Worm (Caenorhabditis elegans) whole organism, young adult: ENCODE results near the gene Y116A8C.38.

Experiments used
- F55B11.4 ChIP-seq: sonication (generic microtip); optimal IDR thresholded peaks from 2 replicates; lab custom pipeline; 2016; ENCODE audit warnings: missing compliant biosample characterization, missing genetic modification characterization, borderline replicate concordance; ENCODE audit not compliant: insufficient read depth
- Y53F4B.3 ChIP-seq: fragments of 200-800 bp; sonication (Bioruptor generic); IDR thresholded peaks from 2 replicates; pipeline ENCODE4 v1.3.6; 2022; ENCODE audit warnings: missing genetic modification reagents, missing genetic modification characterization, missing compliant biosample characterization
- ets-4 ChIP-seq: fragments of 200-800 bp; sonication (Bioruptor generic); optimal IDR thresholded peaks from 2 replicates; lab custom pipeline; 2018; ENCODE audit warnings: mild to moderate bottlenecking, missing genetic modification characterization, missing compliant biosample characterization
- lin-35 ChIP-seq, 3 experiments: fragments of 150-350 bp in 2 of 3; sonication (generic microtip) in 1 of 3; optimal IDR thresholded peaks; 2 replicates each; lab custom pipeline; 2014 to 2018; ENCODE audit warnings: missing biosample characterization in 3 of 3, missing genetic modification characterization in 3 of 3, missing genetic modification reagents in 3 of 3
- madf-10 ChIP-seq: sonication (generic microtip); optimal IDR thresholded peaks from 2 replicates; lab custom pipeline; 2016; ENCODE audit warnings: mild to moderate bottlenecking, missing genetic modification characterization, missing compliant biosample characterization
- nhr-90 ChIP-seq: sonication (generic microtip); optimal IDR thresholded peaks from 2 replicates; lab custom pipeline; 2016; ENCODE audit warnings: missing genotype, mild to moderate bottlenecking, missing genetic modification characterization, missing compliant biosample characterization
- pha-4 ChIP-seq: fragments of 150-350 bp; sonication (generic microtip); optimal IDR thresholded peaks from 2 replicates; lab custom pipeline; 2014; ENCODE audit warnings: missing biosample characterization, missing genetic modification reagents, missing genetic modification characterization
- sea-2 ChIP-seq: fragments of 200-800 bp; sonication (Bioruptor generic); IDR thresholded peaks from 2 replicates; pipeline ENCODE4 v1.3.6; 2022; ENCODE audit warnings: missing genetic modification characterization, missing compliant biosample characterization
- somi-1 ChIP-seq: fragments of 200-800 bp; sonication (Bioruptor generic); optimal IDR thresholded peaks from 2 replicates; lab custom pipeline; 2018; ENCODE audit warnings: mild to moderate bottlenecking, missing genetic modification characterization, missing compliant biosample characterization
- tlf-1 ChIP-seq: fragments of 200-800 bp; sonication (Bioruptor generic); optimal IDR thresholded peaks from 2 replicates; lab custom pipeline; 2018; ENCODE audit warnings: mild to moderate bottlenecking, missing genetic modification characterization, missing compliant biosample characterization
- unc-130 ChIP-seq: sonication (generic microtip); optimal IDR thresholded peaks from 2 replicates; lab custom pipeline; 2016; ENCODE audit warnings: missing genetic modification reagents, missing genetic modification characterization, missing compliant biosample characterization
- unc-62 ChIP-seq: fragments of 150-350 bp; optimal IDR thresholded peaks from 2 replicates; lab custom pipeline; 2014; ENCODE audit warnings: missing biosample characterization, missing genetic modification reagents, missing genetic modification characterization

DNA sequence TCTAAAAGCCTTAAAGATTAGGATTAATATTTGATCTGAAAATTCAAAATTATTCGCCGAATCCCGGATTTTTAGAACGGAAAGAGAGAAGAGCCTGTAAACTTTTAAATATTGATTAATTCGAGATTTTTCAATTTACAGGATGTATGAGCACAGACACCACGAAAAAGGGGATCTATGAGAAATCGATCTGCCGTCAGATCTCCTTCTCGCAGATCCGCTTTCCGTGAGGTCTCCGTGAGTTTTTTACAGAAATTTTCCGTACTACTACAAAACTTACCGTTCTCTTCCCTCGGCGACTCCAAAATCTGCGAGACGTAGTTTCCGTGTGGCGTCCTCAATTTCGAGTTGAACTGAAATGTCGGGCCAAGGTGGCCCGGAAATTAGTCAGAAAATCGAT, 23.1 kb upstream of the Y116A8C.38 start:
- TF ChIP-seq madf-10 (no peak), pha-4 (tag; lab: Kevin White, UChicago) (no peak), F55B11.4 (tag; lab: Kevin White, UChicago) (no peak), sea-2 (GFP tag; lab: Robert Waterston, UW) (no peak), tlf-1 (no peak), Y53F4B.3 (GFP tag; lab: Robert Waterston, UW) (no peak), ets-4 (GFP tag; lab: Kevin White, UChicago) (no peak), nhr-90 (tag; lab: Kevin White, UChicago) (no peak), unc-62 (no peak), somi-1 (GFP tag; lab: Kevin White, UChicago) (no peak), lin-35 (GFP tag; optimal IDR thresholded peaks at IDR 0.05; lab: Kevin White, UChicago) (no peak), unc-130 (GFP tag; lab: Kevin White, UChicago) (no peak)
